Worm (Caenorhabditis elegans): ENCODE data around the gene Y45G12C.1.

Y45G12C.1 gene

ce11 chrV:2600543-2600942 lies 35.1 kb downstream of the Y45G12C.1 start (continued):
- TF ChIP-seq zag-1 (tag; optimal IDR thresholded peaks at IDR 0.05) (no peak), nhr-90 (tag; optimal IDR thresholded peaks at IDR 0.05; ENCODE audit: poor library complexity) (peak; percentile 90), sptf-1 (tag; optimal IDR thresholded peaks at IDR 0.05) (no peak), hlh-4 (tag; optimal IDR thresholded peaks at IDR 0.05) (no peak), egl-13 (tag; optimal IDR thresholded peaks at IDR 0.05) (peak; percentile 95), nhr-19 (GFP tag; conservative IDR thresholded peaks at IDR 0.05) (peak; percentile 98), F16B12.6 (tag; optimal IDR thresholded peaks at IDR 0.05) (peak; percentile 87), elt-2 (tag; optimal IDR thresholded peaks at IDR 0.05) (peak; percentile 79), lin-15B (tag; optimal IDR thresholded peaks at IDR 0.05) (peak; percentile 68), isw-1 (GFP tag; IDR thresholded peaks at IDR 0.05) (peak; percentile 98), snpc-4 (tag; optimal IDR thresholded peaks at IDR 0.05) (peak; percentile 71), fkh-8 (tag; optimal IDR thresholded peaks at IDR 0.05) (peak; percentile 94), unc-86 (tag; optimal IDR thresholded peaks at IDR 0.05) (peak; percentile 93), mep-1 (tag; optimal IDR thresholded peaks at IDR 0.05) (peak; percentile 84), ces-1 (GFP tag; optimal IDR thresholded peaks at IDR 0.05) (no peak), nhr-12 (tag; optimal IDR thresholded peaks at IDR 0.05) (no peak), ceh-88 (GFP tag; IDR thresholded peaks at IDR 0.05) (peak; percentile 95), nhr-76 (tag; optimal IDR thresholded peaks at IDR 0.05) (no peak), nhr-237 (tag; optimal IDR thresholded peaks at IDR 0.05) (peak; percentile 63), nhr-85 (tag) (peak; percentile 95), swsn-7 (tag; optimal IDR thresholded peaks at IDR 0.05) (peak; percentile 94), C34B4.2 (tag; optimal IDR thresholded peaks at IDR 0.05) (peak; percentile 40), ztf-11 (tag; optimal IDR thresholded peaks at IDR 0.05) (peak in 1 of 2 experiments; percentile 76), rnt-1 (tag; optimal IDR thresholded peaks at IDR 0.05) (peak; percentile 93), mef-2 (tag; optimal IDR thresholded peaks at IDR 0.05) (no peak), lin-39 (tag; optimal IDR thresholded peaks at IDR 0.05) (peak; percentile 36), C16A3.4 (tag; optimal IDR thresholded peaks at IDR 0.05) (peak; percentile 71), fos-1 (tag; optimal IDR thresholded peaks at IDR 0.05) (peak; percentile 52), elt-3 (tag; optimal IDR thresholded peaks at IDR 0.05) (peak in 1 of 6 experiments; percentile 1), skn-1 (tag; optimal IDR thresholded peaks at IDR 0.05) (peak; percentile 64), sup-37 (GFP tag; optimal IDR thresholded peaks at IDR 0.05) (peak; percentile 69), nhr-20 (tag; optimal IDR thresholded peaks at IDR 0.05) (peak; percentile 94)

- TF ChIP-seq Y116A8C.19 (tag; optimal IDR thresholded peaks at IDR 0.05; ENCODE audit: borderline replicate concordance) (no peak), mdl-1 (tag; optimal IDR thresholded peaks at IDR 0.05) (no peak), nhr-20 (tag; optimal IDR thresholded peaks at IDR 0.05) (no peak), hpl-2 (GFP tag; optimal IDR thresholded peaks at IDR 0.05) (no peak), lin-13 (GFP tag; optimal IDR thresholded peaks at IDR 0.05) (no peak), elt-2 (tag; optimal IDR thresholded peaks at IDR 0.05) (no peak), nhr-237 (tag; optimal IDR thresholded peaks at IDR 0.05) (no peak), fos-1 (tag; optimal IDR thresholded peaks at IDR 0.05) (no peak), lir-3 (tag; optimal IDR thresholded peaks at IDR 0.05; ENCODE audit: poor library complexity) (no peak), grh-1 (GFP tag; IDR thresholded peaks at IDR 0.05) (no peak), lin-15B (tag; optimal IDR thresholded peaks at IDR 0.05) (no peak), ztf-4 (tag; optimal IDR thresholded peaks at IDR 0.05) (no peak), nhr-84 (tag; optimal IDR thresholded peaks at IDR 0.05) (no peak), nhr-11 (tag; optimal IDR thresholded peaks at IDR 0.05) (no peak), irx-1 (tag; optimal IDR thresholded peaks at IDR 0.05) (no peak), tbx-2 (tag; optimal IDR thresholded peaks at IDR 0.05) (no peak), ztf-11 (tag; optimal IDR thresholded peaks at IDR 0.05) (no peak)
Measured at ce11 chrV:2601817-2602216, 36.3 kb downstream of the Y45G12C.1 start.

Measured in whole organism, L1 larva.